Worm (Caenorhabditis elegans) whole organism, young adult: ENCODE measurements around the gene Y6G8.2.
"Not testable (repeated sequence)": the region's sequence is repeated elsewhere in the genome, so short reads cannot be mapped to it uniquely, and the experiment has no call there.

Experiments
- F49E8.2 ChIP-seq: sonication (generic microtip); optimal IDR thresholded peaks from 3 replicates; lab custom pipeline; 2017; ENCODE audit warnings: missing genetic modification characterization, mild to moderate bottlenecking, missing compliant biosample characterization, antibody characterized with exemption, moderate library complexity; ENCODE audit not compliant: insufficient read depth
- Y67H2A.10 ChIP-seq: fragments of 200-800 bp; sonication (Bioruptor generic); conservative IDR thresholded peaks from 2 replicates; pipeline ENCODE4 v1.3.6; 2022; ENCODE audit warnings: missing genetic modification reagents, missing genetic modification characterization, missing compliant biosample characterization
- attf-3 ChIP-seq: fragments of 200-800 bp; sonication (Bioruptor generic); conservative IDR thresholded peaks from 2 replicates; pipeline ENCODE4 v1.3.6; 2022; ENCODE audit warnings: missing genetic modification reagents, missing genetic modification characterization, missing compliant biosample characterization
- ceh-79 ChIP-seq: sonication (generic microtip); optimal IDR thresholded peaks from 2 replicates; lab custom pipeline; 2017; ENCODE audit warnings: mild to moderate bottlenecking, missing genetic modification characterization, missing compliant biosample characterization
- ets-4 ChIP-seq: fragments of 200-800 bp; sonication (Bioruptor generic); optimal IDR thresholded peaks from 2 replicates; lab custom pipeline; 2018; ENCODE audit warnings: mild to moderate bottlenecking, missing genetic modification characterization, missing compliant biosample characterization
- let-607 ChIP-seq, 2 experiments: fragments of 200-800 bp in 1 of 2; sonication (Bioruptor generic) in 1 of 2; sonication (generic microtip) in 1 of 2; optimal IDR thresholded peaks; 2 replicates each; lab custom pipeline; 2016 to 2018; ENCODE audit warnings: mild to moderate bottlenecking in 2 of 2, missing compliant biosample characterization in 2 of 2, missing genetic modification characterization in 2 of 2, moderate library complexity in 2 of 2, missing genotype in 1 of 2
- lir-1 ChIP-seq: fragments of 200-800 bp; sonication (Bioruptor generic); conservative IDR thresholded peaks from 2 replicates; pipeline ENCODE4 v1.3.6; 2022; ENCODE audit warnings: missing genetic modification reagents, missing genetic modification characterization, missing compliant biosample characterization
- lsl-1 ChIP-seq: fragments of 200-800 bp; sonication (Bioruptor generic); optimal IDR thresholded peaks from 2 replicates; lab custom pipeline; 2018; ENCODE audit warnings: mild to moderate bottlenecking, missing genetic modification characterization, moderate library complexity, missing compliant biosample characterization
- nfya-1 ChIP-seq: sonication (generic microtip); optimal IDR thresholded peaks from 2 replicates; lab custom pipeline; 2017; ENCODE audit warnings: antibody characterized with exemption, missing compliant biosample characterization, missing genetic modification characterization, borderline replicate concordance; ENCODE audit not compliant: insufficient read depth
- pha-4 ChIP-seq: fragments of 150-350 bp; sonication (generic microtip); optimal IDR thresholded peaks from 2 replicates; lab custom pipeline; 2014; ENCODE audit warnings: missing biosample characterization, missing genetic modification reagents, missing genetic modification characterization
- snpc-1.1 ChIP-seq: sonication (generic microtip); optimal IDR thresholded peaks from 2 replicates; lab custom pipeline; 2017; ENCODE audit warnings: missing genetic modification characterization, mild to moderate bottlenecking, missing compliant biosample characterization, antibody characterized with exemption, moderate library complexity, missing genotype, missing genetic modification reagents; ENCODE audit not compliant: insufficient read depth
- snpc-4 ChIP-seq, 5 experiments: fragments of 150-350 bp in 1 of 5; sonication (generic microtip) in 4 of 5; optimal IDR thresholded peaks; 2 replicates each; lab custom pipeline; 2014 to 2018; ENCODE audit warnings: missing genetic modification characterization in 5 of 5, missing biosample characterization in 3 of 5, antibody characterized with exemption in 2 of 5, mild to moderate bottlenecking in 2 of 5, missing compliant biosample characterization in 2 of 5, missing genotype in 2 of 5, moderate library complexity in 2 of 5, missing genetic modification reagents in 1 of 5
- ztf-3 ChIP-seq: fragments of 200-800 bp; sonication (Bioruptor generic); optimal IDR thresholded peaks from 2 replicates; lab custom pipeline; 2018; ENCODE audit warnings: mild to moderate bottlenecking, missing genetic modification characterization, missing compliant biosample characterization

DNA sequence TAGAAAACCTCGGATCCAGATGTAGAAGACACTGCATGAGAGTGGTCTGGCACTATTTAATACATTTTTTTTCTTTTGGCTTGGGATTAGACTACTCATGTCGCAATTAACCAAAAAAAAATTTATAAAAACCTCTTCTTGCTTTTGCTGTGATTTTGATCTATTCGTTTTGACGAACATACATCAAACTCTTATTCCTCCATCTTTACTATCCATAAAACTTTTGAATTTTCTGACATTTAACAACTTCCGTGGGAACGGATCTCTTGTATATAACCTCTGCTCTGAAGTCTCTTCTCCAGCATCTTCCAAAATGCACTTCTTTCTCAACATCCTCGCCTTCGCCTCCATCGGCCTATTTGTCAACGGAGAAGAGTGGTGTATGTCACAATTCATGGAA is 7.3 kb upstream of the Y6G8.2 start, which contains the start of gene Y6G8.16:
- not testable (repeated sequence) for TF ChIP-seq lir-1 (GFP tag; lab: Robert Waterston, UW); ztf-3 (GFP tag; lab: Kevin White, UChicago); F49E8.2; lsl-1 (GFP tag; lab: Kevin White, UChicago); let-607 (tag; optimal IDR thresholded peaks at IDR 0.05; lab: Kevin White, UChicago); pha-4 (tag; lab: Kevin White, UChicago); attf-3 (GFP tag; lab: Robert Waterston, UW); ceh-79 (tag; lab: Kevin White, UChicago); Y67H2A.10; nfya-1 (tag; lab: Kevin White, UChicago); snpc-4 (GFP tag; optimal IDR thresholded peaks at IDR 0.05; lab: Kevin White, UChicago); snpc-4 (tag; optimal IDR thresholded peaks at IDR 0.05; lab: Kevin White, UChicago); snpc-1.1 (tag; lab: Kevin White, UChicago); ets-4 (GFP tag; lab: Kevin White, UChicago)
